Fruit fly (Drosophila melanogaster) whole organism, embryonic: Measurements from ENCODE around the gene CG32276.

Source experiments
- Atf6 ChIP-seq: fragments of 200-800 bp; sonication (Bioruptor generic); IDR thresholded peaks from 2 replicates; pipeline ENCODE4 v1.3.6; 2022; ENCODE audit warnings: missing biosample characterization, missing genetic modification characterization
- CG10267 ChIP-seq: fragments of 200-800 bp; sonication (Bioruptor generic); optimal IDR thresholded peaks from 2 replicates; lab custom pipeline; 2018; ENCODE audit warnings: missing biosample characterization, mild to moderate bottlenecking, missing genetic modification characterization, moderate library complexity
- CG10543 ChIP-seq: fragments of 200-800 bp; sonication (Bioruptor generic); optimal IDR thresholded peaks from 3 replicates; lab custom pipeline; 2017; ENCODE audit warnings: missing biosample characterization, mild to moderate bottlenecking, missing genetic modification characterization, moderate library complexity
- CG12942 ChIP-seq: fragments of 200-800 bp; sonication (Bioruptor generic); optimal IDR thresholded peaks from 3 replicates; lab custom pipeline; 2016; ENCODE audit warnings: missing biosample characterization, missing genetic modification characterization
- CG13624 ChIP-seq: fragments of 200-800 bp; sonication (Bioruptor generic); optimal IDR thresholded peaks from 2 replicates; lab custom pipeline; 2016; ENCODE audit warnings: missing biosample characterization, missing genetic modification characterization
- CG15514 ChIP-seq: fragments of 200-800 bp; sonication (Bioruptor generic); optimal IDR thresholded peaks from 3 replicates; lab custom pipeline; 2017; ENCODE audit warnings: missing biosample characterization, missing genetic modification characterization, mild to moderate bottlenecking, moderate library complexity, missing genetic modification reagents
- CG1603 ChIP-seq: fragments of 200-800 bp; sonication (Bioruptor generic); optimal IDR thresholded peaks from 2 replicates; lab custom pipeline; 2019; ENCODE audit warnings: missing biosample characterization, mild to moderate bottlenecking, missing genetic modification characterization, moderate library complexity
- CG1647 ChIP-seq: fragments of 200-800 bp; sonication (Bioruptor generic); optimal IDR thresholded peaks from 3 replicates; lab custom pipeline; 2016; ENCODE audit warnings: missing biosample characterization, missing genetic modification characterization
- CG17186 ChIP-seq: fragments of 200-800 bp; sonication (Bioruptor generic); optimal IDR thresholded peaks from 3 replicates; lab custom pipeline; 2017; ENCODE audit warnings: missing biosample characterization, missing genetic modification reagents, missing genetic modification characterization
- CG18764 ChIP-seq: fragments of 200-800 bp; sonication (Bioruptor generic); optimal IDR thresholded peaks from 3 replicates; lab custom pipeline; 2016; ENCODE audit warnings: missing biosample characterization, missing genetic modification characterization
- CG3281 ChIP-seq: fragments of 200-800 bp; sonication (Bioruptor generic); optimal IDR thresholded peaks from 3 replicates; lab custom pipeline; 2017; ENCODE audit warnings: missing biosample characterization, mild to moderate bottlenecking, missing genetic modification characterization
- CG3407 ChIP-seq: fragments of 200-800 bp; sonication (Bioruptor generic); optimal IDR thresholded peaks from 2 replicates; lab custom pipeline; 2018; ENCODE audit warnings: missing biosample characterization, mild to moderate bottlenecking, missing genetic modification characterization
- CG4617 ChIP-seq: fragments of 200-800 bp; sonication (Bioruptor generic); optimal IDR thresholded peaks from 3 replicates; lab custom pipeline; 2016; ENCODE audit warnings: missing biosample characterization, missing genetic modification characterization, borderline replicate concordance
- CG4854 ChIP-seq: fragments of 200-800 bp; sonication (Bioruptor generic); optimal IDR thresholded peaks from 2 replicates; lab custom pipeline; 2016; ENCODE audit warnings: missing biosample characterization, missing genetic modification characterization, inconsistent platforms
- CG6813 ChIP-seq: fragments of 200-800 bp; sonication (Bioruptor generic); optimal IDR thresholded peaks from 2 replicates; lab custom pipeline; 2017; ENCODE audit warnings: missing biosample characterization, missing genetic modification characterization, mild to moderate bottlenecking, moderate library complexity, missing genetic modification reagents
- CG7372 ChIP-seq: fragments of 200-800 bp; sonication (Bioruptor generic); IDR thresholded peaks from 2 replicates; pipeline ENCODE4 v1.3.6; 2022; ENCODE audit warnings: missing biosample characterization, missing genetic modification characterization
- CG9932 ChIP-seq: fragments of 200-800 bp; sonication (Bioruptor generic); IDR thresholded peaks from 2 replicates; pipeline ENCODE4 v1.3.6; 2022; ENCODE audit warnings: missing biosample characterization, missing genetic modification characterization
- CoRest ChIP-seq: fragments of 200-800 bp; sonication (Bioruptor generic); optimal IDR thresholded peaks from 3 replicates; lab custom pipeline; 2018; ENCODE audit warnings: missing biosample characterization, mild to moderate bottlenecking, missing genetic modification characterization, moderate library complexity
- D19A ChIP-seq: fragments of 200-800 bp; optimal IDR thresholded peaks from 3 replicates; lab custom pipeline; 2019; ENCODE audit warnings: missing biosample characterization, mild to moderate bottlenecking, missing genetic modification characterization, moderate library complexity
- Deaf1 ChIP-seq: fragments of 200-800 bp; optimal IDR thresholded peaks from 3 replicates; lab custom pipeline; 2019; ENCODE audit warnings: missing biosample characterization, mild to moderate bottlenecking, missing genetic modification characterization, moderate library complexity
- Doc3 ChIP-seq: fragments of 200-800 bp; sonication (Bioruptor generic); IDR thresholded peaks from 3 replicates; pipeline ENCODE4 v1.3.6; 2022; ENCODE audit warnings: missing biosample characterization, missing genetic modification characterization; ENCODE audit not compliant: partially characterized antibody
- ERR ChIP-seq: fragments of 200-800 bp; sonication (Bioruptor generic); optimal IDR thresholded peaks from 2 replicates; lab custom pipeline; 2016; ENCODE audit warnings: missing biosample characterization, missing genetic modification characterization
- Fer3 ChIP-seq: fragments of 200-800 bp; sonication (Bioruptor generic); optimal IDR thresholded peaks from 2 replicates; lab custom pipeline; 2018; ENCODE audit warnings: missing biosample characterization, mild to moderate bottlenecking, missing genetic modification characterization, moderate library complexity
- HLH54F ChIP-seq: fragments of 200-800 bp; sonication (Bioruptor generic); optimal IDR thresholded peaks from 3 replicates; lab custom pipeline; 2016; ENCODE audit warnings: missing biosample characterization, missing genetic modification characterization
- HmgD ChIP-seq: fragments of 200-800 bp; sonication (Bioruptor generic); optimal IDR thresholded peaks from 3 replicates; lab custom pipeline; 2016; ENCODE audit warnings: missing biosample characterization, missing genetic modification characterization
- Lpt ChIP-seq: fragments of >200 bp; optimal IDR thresholded peaks from 2 replicates; lab custom pipeline; 2018; ENCODE audit warnings: missing biosample characterization, missing genetic modification characterization
- NC2β ChIP-seq: fragments of 200-800 bp; sonication (Bioruptor generic); optimal IDR thresholded peaks from 2 replicates; lab custom pipeline; 2016; ENCODE audit warnings: missing biosample characterization, missing genetic modification characterization
- Nf-YC ChIP-seq: fragments of 200-800 bp; optimal IDR thresholded peaks from 3 replicates; lab custom pipeline; 2019; ENCODE audit warnings: missing biosample characterization, mild to moderate bottlenecking, missing genetic modification characterization, moderate library complexity
- Sin3A ChIP-seq: fragments of >200 bp; optimal IDR thresholded peaks from 2 replicates; lab custom pipeline; 2018
- Vsx1 ChIP-seq: fragments of 200-800 bp; sonication (Bioruptor generic); optimal IDR thresholded peaks from 2 replicates; lab custom pipeline; 2017; ENCODE audit warnings: missing biosample characterization, mild to moderate bottlenecking, missing genetic modification characterization, missing genetic modification reagents
- Xbp1 ChIP-seq: fragments of 200-800 bp; sonication (Bioruptor generic); optimal IDR thresholded peaks from 3 replicates; lab custom pipeline; 2016; ENCODE audit warnings: missing biosample characterization, mild to moderate bottlenecking, missing genetic modification characterization
- caup ChIP-seq: fragments of 200-800 bp; sonication (Bioruptor generic); optimal IDR thresholded peaks from 3 replicates; lab custom pipeline; 2017; ENCODE audit warnings: missing biosample characterization, mild to moderate bottlenecking, missing genetic modification characterization, moderate library complexity; ENCODE audit not compliant: severe bottlenecking
- cg ChIP-seq: fragments of 200-800 bp; sonication (Bioruptor generic); optimal IDR thresholded peaks from 3 replicates; lab custom pipeline; 2019; ENCODE audit warnings: missing biosample characterization, mild to moderate bottlenecking, missing genetic modification characterization, moderate library complexity
- chm ChIP-seq: fragments of 200-800 bp; sonication (Bioruptor generic); IDR thresholded peaks from 2 replicates; pipeline ENCODE4 v1.3.6; 2022; ENCODE audit warnings: missing biosample characterization, missing genetic modification characterization
- esg ChIP-seq: fragments of 200-800 bp; sonication (Bioruptor generic); conservative IDR thresholded peaks from 2 replicates; pipeline ENCODE4 v1.3.6; 2022; ENCODE audit warnings: missing biosample characterization, missing genetic modification characterization
- grau ChIP-seq: fragments of 200-800 bp; optimal IDR thresholded peaks from 3 replicates; lab custom pipeline; 2019; ENCODE audit warnings: missing biosample characterization, mild to moderate bottlenecking, missing genetic modification characterization, moderate library complexity
- h ChIP-seq: fragments of >200 bp; optimal IDR thresholded peaks from 2 replicates; lab custom pipeline; 2017
- jumu ChIP-seq: fragments of 200-800 bp; sonication (Bioruptor generic); optimal IDR thresholded peaks from 3 replicates; lab custom pipeline; 2016; ENCODE audit warnings: missing biosample characterization, missing genetic modification characterization
- klu ChIP-seq: fragments of 200-800 bp; sonication (Bioruptor generic); IDR thresholded peaks from 2 replicates; pipeline ENCODE4 v1.3.6; 2022; ENCODE audit warnings: missing biosample characterization, missing genetic modification characterization
- knrl ChIP-seq: fragments of 200-800 bp; sonication (Bioruptor generic); IDR thresholded peaks from 3 replicates; pipeline ENCODE4 v1.3.6; 2022; ENCODE audit warnings: missing biosample characterization, missing genetic modification characterization; ENCODE audit not compliant: partially characterized antibody
- nerfin-1 ChIP-seq: fragments of 200-800 bp; sonication (Bioruptor generic); optimal IDR thresholded peaks from 3 replicates; lab custom pipeline; 2019; ENCODE audit warnings: missing biosample characterization, mild to moderate bottlenecking, missing genetic modification characterization, moderate library complexity
- otp ChIP-seq: fragments of 200-800 bp; sonication (Bioruptor generic); IDR thresholded peaks from 3 replicates; pipeline ENCODE4, ENCODE4 v1.3.6; 2022; ENCODE audit warnings: missing biosample characterization, missing genetic modification characterization
- pfk ChIP-seq: fragments of 200-800 bp; sonication (Bioruptor generic); optimal IDR thresholded peaks from 2 replicates; lab custom pipeline; 2018; ENCODE audit warnings: missing biosample characterization, mild to moderate bottlenecking, missing genetic modification characterization, moderate library complexity
- row ChIP-seq: fragments of 200-800 bp; sonication (Bioruptor generic); IDR thresholded peaks from 3 replicates; pipeline ENCODE4 v1.3.6; 2022; ENCODE audit warnings: missing biosample characterization, missing genetic modification characterization
- schlank ChIP-seq: fragments of 200-800 bp; sonication (Bioruptor generic); optimal IDR thresholded peaks from 2 replicates; lab custom pipeline; 2018; ENCODE audit warnings: missing biosample characterization, mild to moderate bottlenecking, missing genetic modification characterization
- sisA ChIP-seq: fragments of 200-800 bp; sonication (Bioruptor generic); IDR thresholded peaks from 2 replicates; pipeline ENCODE4 v1.3.6; 2022; ENCODE audit warnings: missing biosample characterization, missing genetic modification characterization
- stwl ChIP-seq: fragments of 200-800 bp; sonication (Bioruptor generic); optimal IDR thresholded peaks from 3 replicates; lab custom pipeline; 2018; ENCODE audit warnings: missing biosample characterization, mild to moderate bottlenecking, missing genetic modification characterization, moderate library complexity
- tna ChIP-seq: fragments of 200-800 bp; sonication (Bioruptor generic); IDR thresholded peaks from 2 replicates; pipeline ENCODE4 v1.3.6; 2022; ENCODE audit warnings: missing biosample characterization, missing genetic modification characterization; ENCODE audit not compliant: partially characterized antibody
- trem ChIP-seq: fragments of 200-800 bp; optimal IDR thresholded peaks from 3 replicates; lab custom pipeline; 2019; ENCODE audit warnings: missing biosample characterization, mild to moderate bottlenecking, missing genetic modification characterization, moderate library complexity
- unc-4 ChIP-seq: fragments of 200-800 bp; sonication (Bioruptor generic); IDR thresholded peaks from 2 replicates; pipeline ENCODE4 v1.3.6; 2022; ENCODE audit warnings: missing biosample characterization, missing genetic modification characterization; ENCODE audit not compliant: partially characterized antibody
- vvl ChIP-seq: fragments of 200-800 bp; sonication (Bioruptor generic); IDR thresholded peaks from 2 replicates; pipeline ENCODE4 v1.3.6; 2022; ENCODE audit warnings: missing biosample characterization, missing genetic modification characterization

CG32276 gene

dm6 chr3L:3164951-3165350, 33.9 kb downstream of the CG32276 start, which contains the start of gene CG32280 (continued):
- TF ChIP-seq tna (GFP tag; lab: Robert Waterston, UW) (peak; percentile 85), nerfin-1 (tag; lab: Kevin White, UChicago) (peak; percentile 58), trem (tag; lab: Kevin White, UChicago) (peak; percentile 59), CG18764 (no peak), D19A (peak; percentile 17), CG4617 (GFP tag; lab: Kevin White, UChicago) (peak; percentile 52), Atf6 (peak; percentile 40; the same call in 1 of the 2 replicates), CG1647 (GFP tag; lab: Kevin White, UChicago) (no peak), Deaf1 (no peak), Fer3 (tag; lab: Kevin White, UChicago) (no peak), klu (GFP tag; lab: Robert Waterston, UW) (no peak), CG13624 (peak; percentile 24), CG17186 (GFP tag; lab: Kevin White, UChicago) (peak; percentile 4), vvl (GFP tag; lab: Robert Waterston, UW) (peak; percentile 50), h (lab: Kevin White, UChicago) (no peak), caup (GFP tag; lab: Kevin White, UChicago) (peak; percentile 50), CG12942 (GFP tag; lab: Kevin White, UChicago) (no peak), esg (no peak), unc-4 (GFP tag; lab: Robert Waterston, UW) (peak; percentile 90), HLH54F (peak; percentile 3), CoRest (tag; lab: Kevin White, UChicago) (peak; percentile 26), CG1603 (peak; percentile 68), CG3407 (GFP tag; lab: Kevin White, UChicago) (no peak), Doc3 (GFP tag; lab: Robert Waterston, UW) (peak; percentile 74), CG7372 (no peak), Xbp1 (GFP tag; lab: Kevin White, UChicago) (peak; percentile 13), CG9932 (GFP tag; lab: Robert Waterston, UW) (peak; percentile 63), Vsx1 (GFP tag; lab: Kevin White, UChicago) (no peak), CG10267 (tag; lab: Kevin White, UChicago) (peak; percentile 48), CG10543 (GFP tag; lab: Kevin White, UChicago) (peak; percentile 10), CG3281 (GFP tag; lab: Kevin White, UChicago) (peak; percentile 24), Nf-YC (tag; lab: Kevin White, UChicago) (peak; percentile 20), otp (GFP tag; lab: Robert Waterston, UW) (no peak), knrl (peak; percentile 80), Sin3A (lab: Kevin White, UChicago) (peak; percentile 41), cg (GFP tag; lab: Kevin White, UChicago) (no peak), CG15514 (GFP tag; lab: Kevin White, UChicago) (peak; percentile 72), ERR (GFP tag; lab: Kevin White, UChicago) (peak; percentile 5), CG4854 (GFP tag; lab: Kevin White, UChicago) (no peak), HmgD (peak; percentile 68), jumu (GFP tag; lab: Kevin White, UChicago) (peak; percentile 21), CG6813 (peak; percentile 29), schlank (tag; lab: Kevin White, UChicago) (no peak), row (GFP tag; lab: Robert Waterston, UW) (peak; percentile 62), grau (tag; lab: Kevin White, UChicago) (peak; percentile 30), NC2β (GFP tag; lab: Kevin White, UChicago) (peak; percentile 33), Lpt (GFP tag; lab: Kevin White, UChicago) (no peak), sisA (GFP tag; lab: Robert Waterston, UW) (no peak), pfk (GFP tag; lab: Kevin White, UChicago) (peak; percentile 69), stwl (tag; lab: Kevin White, UChicago) (peak; percentile 65), chm (GFP tag; lab: Robert Waterston, UW) (peak; percentile 40; the same call in 1 of the 2 replicates)
